Worm (Caenorhabditis elegans) whole organism, young adult: ENCODE measurements around the gene clec-176.
"Not testable (repeated sequence)": the region's sequence is repeated elsewhere in the genome, so short reads cannot be mapped to it uniquely, and the experiment has no call there.

Experiments
- F55B11.4 ChIP-seq: sonication (generic microtip); optimal IDR thresholded peaks from 2 replicates; lab custom pipeline; 2016; ENCODE audit warnings: missing compliant biosample characterization, missing genetic modification characterization, borderline replicate concordance; ENCODE audit not compliant: insufficient read depth
- K12H6.12 ChIP-seq: fragments of 200-800 bp; sonication (Bioruptor generic); optimal IDR thresholded peaks from 2 replicates; lab custom pipeline; 2018; ENCODE audit warnings: mild to moderate bottlenecking, missing genetic modification characterization, missing compliant biosample characterization
- T26A5.8 ChIP-seq: sonication (generic microtip); optimal IDR thresholded peaks from 2 replicates; lab custom pipeline; 2016; ENCODE audit warnings: missing genetic modification characterization, missing compliant biosample characterization
- die-1 ChIP-seq: sonication (generic microtip); optimal IDR thresholded peaks from 2 replicates; lab custom pipeline; 2016; ENCODE audit warnings: missing genotype, mild to moderate bottlenecking, missing genetic modification characterization, missing compliant biosample characterization
- dpl-1 ChIP-seq: fragments of 150-350 bp; optimal IDR thresholded peaks from 2 replicates; lab custom pipeline; 2014; ENCODE audit warnings: missing biosample characterization, missing genetic modification reagents, missing genetic modification characterization
- fkh-3 ChIP-seq: sonication (generic microtip); optimal IDR thresholded peaks from 2 replicates; lab custom pipeline; 2016; ENCODE audit warnings: mild to moderate bottlenecking, missing genetic modification characterization, missing compliant biosample characterization
- hmg-20 ChIP-seq: fragments of 200-800 bp; sonication (Bioruptor generic); IDR thresholded peaks from 2 replicates; pipeline ENCODE4 v1.3.6; 2022; ENCODE audit warnings: missing genetic modification reagents, missing genetic modification characterization, missing compliant biosample characterization
- lin-35 ChIP-seq, 3 experiments: fragments of 150-350 bp in 2 of 3; sonication (generic microtip) in 1 of 3; optimal IDR thresholded peaks; 2 replicates each; lab custom pipeline; 2014 to 2018; ENCODE audit warnings: missing biosample characterization in 3 of 3, missing genetic modification characterization in 3 of 3, missing genetic modification reagents in 3 of 3
- nhr-80 ChIP-seq: sonication (generic microtip); optimal IDR thresholded peaks from 2 replicates; lab custom pipeline; 2016; ENCODE audit warnings: missing genetic modification characterization, missing compliant biosample characterization
- pha-4 ChIP-seq: fragments of 150-350 bp; sonication (generic microtip); optimal IDR thresholded peaks from 2 replicates; lab custom pipeline; 2014; ENCODE audit warnings: missing biosample characterization, missing genetic modification reagents, missing genetic modification characterization
- sdz-38 ChIP-seq: sonication (generic microtip); optimal IDR thresholded peaks from 2 replicates; lab custom pipeline; 2016; ENCODE audit warnings: missing genotype, missing genetic modification characterization, missing compliant biosample characterization
- snpc-3.4 ChIP-seq: sonication (generic microtip); optimal IDR thresholded peaks from 2 replicates; lab custom pipeline; 2017; ENCODE audit warnings: missing genetic modification characterization, mild to moderate bottlenecking, missing compliant biosample characterization, antibody characterized with exemption, moderate library complexity, missing genotype, missing genetic modification reagents

DNA sequence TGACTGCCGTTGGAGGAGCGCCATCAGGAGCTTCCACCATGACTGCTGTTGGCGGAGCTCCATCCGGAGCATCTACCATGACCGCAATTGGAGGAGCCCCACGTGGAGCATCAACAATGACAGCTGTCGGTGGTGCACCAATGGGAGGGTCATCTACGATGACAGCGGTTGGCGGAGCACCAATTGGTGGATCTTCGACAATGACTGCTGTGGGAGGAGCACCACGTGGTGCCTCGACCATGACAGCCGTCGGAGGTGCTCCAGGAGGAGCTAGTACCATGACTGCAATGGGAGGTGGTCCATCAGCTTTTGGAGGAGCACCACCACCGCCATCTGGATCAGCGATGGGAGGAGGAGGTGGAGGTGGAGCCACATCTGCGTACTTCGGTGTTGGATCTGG, 33.2 kb downstream of the clec-176 start, which contains the start of gene T28H11.7:
- not testable (repeated sequence) for TF ChIP-seq die-1 (tag; lab: Kevin White, UChicago); sdz-38 (tag; lab: Kevin White, UChicago); F55B11.4 (tag; lab: Kevin White, UChicago); snpc-3.4; pha-4 (tag; lab: Kevin White, UChicago); K12H6.12; hmg-20 (GFP tag; lab: Robert Waterston, UW); T26A5.8; lin-35 (GFP tag; optimal IDR thresholded peaks at IDR 0.05; lab: Kevin White, UChicago); dpl-1 (GFP tag; lab: Kevin White, UChicago); fkh-3 (tag; lab: Kevin White, UChicago); nhr-80 (tag; lab: Kevin White, UChicago)
